Fruit fly (Drosophila melanogaster) whole organism: Measurements from ENCODE around the gene Syx17.

Experiments used
- CG8478 ChIP-seq: fragments of >200 bp; optimal IDR thresholded peaks from 2 replicates; lab custom pipeline; 2018; ENCODE audit warnings: inconsistent platforms
- Dll ChIP-seq: fragments of >200 bp; optimal IDR thresholded peaks from 2 replicates; lab custom pipeline; 2017
- pan ChIP-seq: fragments of >200 bp; optimal IDR thresholded peaks from 2 replicates; lab custom pipeline; 2017
- psq ChIP-seq: fragments of >200 bp; optimal IDR thresholded peaks from 2 replicates; lab custom pipeline; 2017

dm6 chr3L:4405922-4406321 is 2.6 kb downstream of the Syx17 start, which contains the start of gene CG15019:
- TF ChIP-seq Dll (lab: Kevin White, UChicago) (no peak), pan (lab: Kevin White, UChicago) (no peak), CG8478 (lab: Kevin White, UChicago) (no peak), psq (lab: Kevin White, UChicago) (no peak)
